Worm (Caenorhabditis elegans): ENCODE measurements around the gene fahd-1.

The fahd-1 gene

ce11 chrIII:7928549-7929129 is 36.6 kb downstream of the fahd-1 start, which contains the start of the genes C29E4.13 and npp-15:
C29E4.13 (minus strand) TSS chrIII:7928717.
npp-15 (plus strand) TSS chrIII:7929043.
- TF ChIP-seq tra-4 (tag; optimal IDR thresholded peaks at IDR 0.05) = no peak
- TF ChIP-seq ceh-13 (GFP tag; optimal IDR thresholded peaks at IDR 0.05) = no peak
- no peak for TF ChIP-seq sea-1 (GFP tag; conservative IDR thresholded peaks at IDR 0.05)
- no peak for TF ChIP-seq ama-1 (optimal IDR thresholded peaks at IDR 0.05)
- no peak for TF ChIP-seq B0310.2 (tag; optimal IDR thresholded peaks at IDR 0.05)
- TF ChIP-seq aly-1 (tag; optimal IDR thresholded peaks at IDR 0.05) = no peak
- TF ChIP-seq flt-1 (GFP tag; IDR thresholded peaks at IDR 0.05) = no peak
- TF ChIP-seq pes-1 (GFP tag; IDR thresholded peaks at IDR 0.05) = no peak
- no peak for TF ChIP-seq ets-7 (tag; optimal IDR thresholded peaks at IDR 0.05)
- TF ChIP-seq F13C5.2 (tag; optimal IDR thresholded peaks at IDR 0.05) = no peak
- no peak for TF ChIP-seq hmg-4 (GFP tag; optimal IDR thresholded peaks at IDR 0.05)

- TF ChIP-seq ama-1 (optimal IDR thresholded peaks at IDR 0.05) (no peak), scrt-1 (GFP tag; IDR thresholded peaks at IDR 0.05) (no peak), B0310.2 (tag; optimal IDR thresholded peaks at IDR 0.05) (no peak), pes-1 (GFP tag; IDR thresholded peaks at IDR 0.05) (no peak), hmg-4 (GFP tag; optimal IDR thresholded peaks at IDR 0.05) (no peak)
Observed at ce11 chrIII:7933235-7933634, 41.2 kb downstream of the fahd-1 start, which contains the start of gene ran-2. ran-2 (plus strand) TSS chrIII:7933535.

- TF ChIP-seq hmg-4 (GFP tag; optimal IDR thresholded peaks at IDR 0.05) (no peak), ceh-13 (GFP tag; optimal IDR thresholded peaks at IDR 0.05) (no peak), sea-1 (GFP tag; conservative IDR thresholded peaks at IDR 0.05) (no peak), tra-4 (tag; optimal IDR thresholded peaks at IDR 0.05) (no peak), pes-1 (GFP tag; IDR thresholded peaks at IDR 0.05) (no peak), ceh-36 (tag; optimal IDR thresholded peaks at IDR 0.05) (no peak)
Observed at ce11 chrIII:7937548-7937947, 45.5 kb downstream of the fahd-1 start, which contains the start of gene C29E4.10. C29E4.10 (plus strand) TSS chrIII:7937848.

ce11 chrIII:7940819-7941218 is 48.8 kb downstream of the fahd-1 start, which contains the start of gene C29E4.12:
C29E4.12 (plus strand) TSS chrIII:7941151.
- no peak for TF ChIP-seq flt-1 (GFP tag; IDR thresholded peaks at IDR 0.05)
- no peak for TF ChIP-seq pes-1 (GFP tag; IDR thresholded peaks at IDR 0.05)
- no peak for TF ChIP-seq tra-4 (tag; optimal IDR thresholded peaks at IDR 0.05)
- no peak for TF ChIP-seq sea-1 (GFP tag; conservative IDR thresholded peaks at IDR 0.05)
- TF ChIP-seq B0310.2 (tag; optimal IDR thresholded peaks at IDR 0.05) = no peak
- no peak for TF ChIP-seq hnd-1 (tag; optimal IDR thresholded peaks at IDR 0.05)
- no peak for TF ChIP-seq ama-1 (optimal IDR thresholded peaks at IDR 0.05)

- TF ChIP-seq flt-1 (GFP tag; IDR thresholded peaks at IDR 0.05) (no peak), tbx-37 (GFP tag; conservative IDR thresholded peaks at IDR 0.05) (no peak), F13C5.2 (tag; optimal IDR thresholded peaks at IDR 0.05) (no peak), hmg-4 (GFP tag; optimal IDR thresholded peaks at IDR 0.05) (no peak), tra-4 (tag; optimal IDR thresholded peaks at IDR 0.05) (no peak), ceh-13 (GFP tag; optimal IDR thresholded peaks at IDR 0.05) (no peak), tbx-11 (GFP tag; IDR thresholded peaks at IDR 0.05) (no peak), scrt-1 (GFP tag; IDR thresholded peaks at IDR 0.05) (no peak), ets-7 (tag; optimal IDR thresholded peaks at IDR 0.05) (no peak)
Observed at ce11 chrIII:7941417-7941816, 49.4 kb downstream of the fahd-1 start, which contains the start of gene kle-2. kle-2 (plus strand) TSS chrIII:7941717.
